Worm (Caenorhabditis elegans): Measurements from ENCODE around the gene T19D2.3.

- TF ChIP-seq aly-2 (tag; optimal IDR thresholded peaks at IDR 0.05) (no peak), R02D3.7 (tag; optimal IDR thresholded peaks at IDR 0.05) (no peak), nhr-43 (tag; optimal IDR thresholded peaks at IDR 0.05; ENCODE audit: poor library complexity, severe bottlenecking) (no peak), egl-27 (tag; optimal IDR thresholded peaks at IDR 0.05) (no peak), nhr-12 (tag; optimal IDR thresholded peaks at IDR 0.05) (no peak), ZK546.5 (tag; optimal IDR thresholded peaks at IDR 0.05) (no peak), unc-62 (GFP tag; optimal IDR thresholded peaks at IDR 0.05) (no peak), nfya-1 (tag; optimal IDR thresholded peaks at IDR 0.05; ENCODE audit: insufficient read depth) (no peak), ceh-82 (tag; optimal IDR thresholded peaks at IDR 0.05) (no peak)
Measured at ce11 chrX:3973534-3973933, 34.5 kb downstream of the T19D2.3 start, which contains the start of gene C16B8.4.

All from whole organism, L3 larva.